Worm (Caenorhabditis elegans): Measurements from ENCODE around the gene srd-63.
A peak's percentile ranks its signal among the peaks of the same experiment; 100 is the strongest.
"Not testable (repeated sequence)": the region's sequence is repeated elsewhere in the genome, so short reads cannot be mapped to it uniquely, and the experiment has no call there.

The srd-63 gene

ce11 chrV:16395131-16395530 lies 1.5 kb upstream of the srd-63 start, which contains the start of gene F13A7.11 (continued):
- TF ChIP-seq lsy-27 (tag; optimal IDR thresholded peaks at IDR 0.05; ENCODE audit: borderline replicate concordance, insufficient read depth) (no peak), him-1 (tag; optimal IDR thresholded peaks at IDR 0.05) (no peak), Y79H2A.3 (GFP tag; conservative IDR thresholded peaks at IDR 0.05) (no peak), cebp-1 (GFP tag; IDR thresholded peaks at IDR 0.05) (peak; percentile 99), cebp-1 (tag; optimal IDR thresholded peaks at IDR 0.05) (peak; percentile 99), F49E8.2 (tag; optimal IDR thresholded peaks at IDR 0.05; ENCODE audit: insufficient read depth) (no peak)

ce11 chrV:16390655-16391054 lies 3.0 kb downstream of the srd-63 start, which contains the start of gene gst-44:
TSS of gene gst-44 (plus strand) at chrV:16390891.
- TF ChIP-seq nhr-80 (tag; optimal IDR thresholded peaks at IDR 0.05), result peak; percentile 62
- TF ChIP-seq Y53G8AR.9 (GFP tag; conservative IDR thresholded peaks at IDR 0.05), result no peak

ce11 chrV:16388268-16388667 lies 5.4 kb downstream of the srd-63 start, which contains the start of gene sri-65:
TSS of gene sri-65 (minus strand) at chrV:16388368.
- no peak for TF ChIP-seq nfya-1 (tag; optimal IDR thresholded peaks at IDR 0.05; ENCODE audit: borderline replicate concordance, insufficient read depth)
- TF ChIP-seq tbx-9 (tag; optimal IDR thresholded peaks at IDR 0.05; ENCODE audit: borderline replicate concordance), result no peak
- no peak for TF ChIP-seq mes-4 (tag; optimal IDR thresholded peaks at IDR 0.05)
- TF ChIP-seq somi-1 (GFP tag; optimal IDR thresholded peaks at IDR 0.05), result no peak
- no peak for TF ChIP-seq lsl-1 (GFP tag; optimal IDR thresholded peaks at IDR 0.05)
- no peak for TF ChIP-seq cebp-2 (GFP tag; IDR thresholded peaks at IDR 0.05)
- TF ChIP-seq T07F8.4 (tag; optimal IDR thresholded peaks at IDR 0.05), result no peak
- no peak for TF ChIP-seq ztf-28 (GFP tag; IDR thresholded peaks at IDR 0.05)
- TF ChIP-seq F57C9.4 (tag; optimal IDR thresholded peaks at IDR 0.05), result no peak
- no peak for TF ChIP-seq snpc-4 (GFP tag; optimal IDR thresholded peaks at IDR 0.05)
- TF ChIP-seq snpc-4 (tag; optimal IDR thresholded peaks at IDR 0.05), result no peak

ce11 chrV:16383729-16384128 lies 9.9 kb downstream of the srd-63 start, which contains the start of gene F13A7.7:
TSS of gene F13A7.7 (minus strand) at chrV:16383829.
- TF ChIP-seq sea-2 (GFP tag; IDR thresholded peaks at IDR 0.05); F49E8.2 (tag; optimal IDR thresholded peaks at IDR 0.05; ENCODE audit: insufficient read depth); egrh-3 (GFP tag; IDR thresholded peaks at IDR 0.05): not testable (repeated sequence)

- no peak for TF ChIP-seq sea-2 (GFP tag; IDR thresholded peaks at IDR 0.05)
- TF ChIP-seq B0019.2 (GFP tag; conservative IDR thresholded peaks at IDR 0.05), result no peak
- TF ChIP-seq nhr-80 (tag; optimal IDR thresholded peaks at IDR 0.05), result no peak
Observed at ce11 chrV:16382949-16383348, 10.7 kb downstream of the srd-63 start.

- TF ChIP-seq mel-28 (tag; optimal IDR thresholded peaks at IDR 0.05; ENCODE audit: borderline replicate concordance), result no peak
- TF ChIP-seq C06A6.2 (GFP tag; conservative IDR thresholded peaks at IDR 0.05), result no peak
- TF ChIP-seq C17E4.6 (GFP tag; IDR thresholded peaks at IDR 0.05), result no peak
- no peak for TF ChIP-seq athp-1 (tag; optimal IDR thresholded peaks at IDR 0.05)
- no peak for TF ChIP-seq chd-7 (tag; optimal IDR thresholded peaks at IDR 0.05)
- TF ChIP-seq bed-1 (GFP tag; IDR thresholded peaks at IDR 0.05), result no peak
- TF ChIP-seq T26A5.8 (tag; optimal IDR thresholded peaks at IDR 0.05), result no peak
- TF ChIP-seq B0035.1 (tag; optimal IDR thresholded peaks at IDR 0.05), result no peak
- TF ChIP-seq F10E7.11 (tag; optimal IDR thresholded peaks at IDR 0.05), result no peak
- no peak for TF ChIP-seq rcor-1 (GFP tag; IDR thresholded peaks at IDR 0.05)
- TF ChIP-seq hmg-20 (GFP tag; IDR thresholded peaks at IDR 0.05), result no peak
- TF ChIP-seq cebp-2 (GFP tag; IDR thresholded peaks at IDR 0.05), result no peak
- TF ChIP-seq hlh-12 (tag; optimal IDR thresholded peaks at IDR 0.05), result no peak
- no peak for TF ChIP-seq T07F8.4 (tag; optimal IDR thresholded peaks at IDR 0.05)
- TF ChIP-seq rec-8 (tag; optimal IDR thresholded peaks at IDR 0.05), result no peak
- TF ChIP-seq nhr-80 (tag; optimal IDR thresholded peaks at IDR 0.05), result no peak
- no peak for TF ChIP-seq ekl-4 (GFP tag; IDR thresholded peaks at IDR 0.05)
Observed at ce11 chrV:16377849-16378248, 15.8 kb downstream of the srd-63 start, which contains the start of gene F13A7.1. TSS of gene F13A7.1 (minus strand) at chrV:16377949.
